Worm (Caenorhabditis elegans): ENCODE data around the gene hsp-12.2.
A peak's percentile ranks its signal among the peaks of the same experiment; 100 is the strongest.

ce11 chrIII:8093079-8093623, 44.7 kb upstream of the hsp-12.2 start, which contains the start of gene K06H7.2:
- TF ChIP-seq mbf-1 (tag; optimal IDR thresholded peaks at IDR 0.05) (no peak), sma-9 (GFP tag; optimal IDR thresholded peaks at IDR 0.05) (no peak), sma-9 (tag; optimal IDR thresholded peaks at IDR 0.05) (no peak), unc-39 (tag; optimal IDR thresholded peaks at IDR 0.05) (no peak), nhr-12 (tag; optimal IDR thresholded peaks at IDR 0.05) (no peak), zag-1 (tag; optimal IDR thresholded peaks at IDR 0.05) (peak; percentile 31), skn-1 (tag; optimal IDR thresholded peaks at IDR 0.05) (peak; percentile 28), ceh-82 (tag; optimal IDR thresholded peaks at IDR 0.05) (no peak), lin-13 (GFP tag; optimal IDR thresholded peaks at IDR 0.05) (peak; percentile 28), ZK546.5 (tag; optimal IDR thresholded peaks at IDR 0.05) (no peak), R02D3.7 (tag; optimal IDR thresholded peaks at IDR 0.05) (no peak), ztf-1 (GFP tag; conservative IDR thresholded peaks at IDR 0.05) (no peak), ztf-4 (tag; optimal IDR thresholded peaks at IDR 0.05) (peak; percentile 3), ceh-16 (tag; optimal IDR thresholded peaks at IDR 0.05) (no peak), elt-3 (tag; optimal IDR thresholded peaks at IDR 0.05) (no peak)

Measured in whole organism, L2 larva.